Worm (Caenorhabditis elegans) whole organism, L4/young adult: ENCODE measurements around the gene Y50E8A.12.

Experiments used
- W03F9.2 ChIP-seq: fragments of 150-350 bp; optimal IDR thresholded peaks from 2 replicates; lab custom pipeline; 2014; ENCODE audit warnings: missing biosample characterization, missing genetic modification characterization
- dao-5 ChIP-seq: sonication (generic microtip); optimal IDR thresholded peaks from 2 replicates; lab custom pipeline; 2016; ENCODE audit warnings: missing genotype, missing genetic modification characterization, moderate library complexity, missing compliant biosample characterization
- him-1 ChIP-seq: sonication (generic microtip); optimal IDR thresholded peaks from 2 replicates; lab custom pipeline; 2016; ENCODE audit warnings: missing genotype, missing genetic modification reagents, missing genetic modification characterization, missing compliant biosample characterization

The Y50E8A.12 gene

DNA sequence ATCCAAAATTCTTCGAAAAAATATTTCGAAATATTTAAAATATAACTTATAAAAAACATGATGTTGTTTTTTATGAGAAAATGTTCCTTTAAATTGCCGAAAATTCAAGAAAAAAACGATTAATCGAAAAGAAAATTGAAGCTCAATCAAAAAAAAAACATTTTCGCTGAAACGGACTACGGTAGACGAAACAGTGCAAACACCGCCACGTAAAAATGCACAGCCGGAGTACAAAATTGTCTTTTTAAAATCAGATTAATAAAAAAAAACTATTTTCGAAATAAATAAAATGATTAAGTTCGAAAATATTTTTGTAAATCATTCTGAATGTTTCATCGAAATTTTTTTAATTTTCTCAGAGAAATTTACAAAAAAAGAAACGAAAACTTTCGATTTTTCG, 29.6 kb upstream of the Y50E8A.12 start:
- TF ChIP-seq dao-5 (tag; lab: Kevin White, UChicago) (no peak), W03F9.2 (tag; lab: Kevin White, UChicago) (no peak), him-1 (tag; lab: Kevin White, UChicago) (no peak)

- TF ChIP-seq him-1 (tag; lab: Kevin White, UChicago): no peak
- TF ChIP-seq W03F9.2 (tag; lab: Kevin White, UChicago): no peak
- no peak for TF ChIP-seq dao-5 (tag; lab: Kevin White, UChicago)
These were observed 22.3 kb upstream of the Y50E8A.12 start for ce11 chrV:14806204-14806737.

ce11 chrV:14800402-14800801, 16.4 kb upstream of the Y50E8A.12 start:
- TF ChIP-seq him-1 (tag; lab: Kevin White, UChicago): no peak
- TF ChIP-seq dao-5 (tag; lab: Kevin White, UChicago): no peak
- TF ChIP-seq W03F9.2 (tag; lab: Kevin White, UChicago): no peak

ce11 chrV:14797886-14798285, 13.9 kb upstream of the Y50E8A.12 start:
- no peak for TF ChIP-seq him-1 (tag; lab: Kevin White, UChicago)
- TF ChIP-seq W03F9.2 (tag; lab: Kevin White, UChicago): no peak
- TF ChIP-seq dao-5 (tag; lab: Kevin White, UChicago): no peak

DNA sequence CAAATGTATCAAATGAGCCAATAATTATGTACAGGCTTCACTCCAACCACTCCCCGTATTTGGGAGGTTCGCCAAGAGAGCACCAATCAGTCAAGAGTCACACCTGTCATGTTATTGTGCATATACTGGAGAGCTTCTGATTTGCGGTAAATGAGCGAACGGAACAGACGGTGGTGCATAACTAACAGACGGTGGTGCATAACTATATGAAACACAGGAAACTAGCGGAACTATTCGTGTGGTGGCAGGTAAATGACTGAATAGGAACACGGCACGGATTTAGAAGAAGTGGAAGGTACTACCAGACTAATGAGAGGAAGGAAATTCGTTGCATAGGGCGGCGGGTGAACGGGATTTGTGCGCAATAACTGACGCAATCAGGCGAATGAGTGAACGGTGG, 9.0 kb upstream of the Y50E8A.12 start:
- TF ChIP-seq him-1 (tag; lab: Kevin White, UChicago) (no peak), dao-5 (tag; lab: Kevin White, UChicago) (no peak), W03F9.2 (tag; lab: Kevin White, UChicago) (no peak)

DNA sequence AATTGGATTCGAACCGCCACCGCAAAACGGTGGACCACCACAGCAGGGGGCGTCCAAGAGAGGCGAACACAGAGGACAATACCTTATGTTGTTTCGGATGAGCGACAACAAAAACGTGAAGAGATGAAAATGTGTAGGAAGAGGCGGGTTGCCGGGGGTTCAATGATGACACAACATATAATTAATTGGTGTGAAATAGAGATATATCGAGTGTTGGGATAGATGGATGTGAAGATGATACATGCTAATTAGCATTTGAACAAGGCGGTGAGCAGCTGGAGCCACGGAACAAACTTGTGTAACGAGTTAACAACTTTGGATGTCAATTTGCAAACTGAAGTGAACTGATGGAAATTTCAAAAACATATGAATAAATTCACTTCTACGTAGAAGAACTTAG, 8.3 kb upstream of the Y50E8A.12 start:
- TF ChIP-seq him-1 (tag; lab: Kevin White, UChicago): no peak
- no peak for TF ChIP-seq dao-5 (tag; lab: Kevin White, UChicago)
- TF ChIP-seq W03F9.2 (tag; lab: Kevin White, UChicago): no peak

ce11 chrV:14791703-14792102, 7.7 kb upstream of the Y50E8A.12 start:
- no peak for TF ChIP-seq him-1 (tag; lab: Kevin White, UChicago)
- TF ChIP-seq dao-5 (tag; lab: Kevin White, UChicago): no peak
- TF ChIP-seq W03F9.2 (tag; lab: Kevin White, UChicago): no peak

- no peak for TF ChIP-seq W03F9.2 (tag; lab: Kevin White, UChicago)
- no peak for TF ChIP-seq him-1 (tag; lab: Kevin White, UChicago)
- no peak for TF ChIP-seq dao-5 (tag; lab: Kevin White, UChicago)
These were observed 6.8 kb upstream of the Y50E8A.12 start for ce11 chrV:14790792-14791191.

- TF ChIP-seq W03F9.2 (tag; lab: Kevin White, UChicago) (no peak), dao-5 (tag; lab: Kevin White, UChicago) (no peak), him-1 (tag; lab: Kevin White, UChicago) (no peak)
These were observed 4.5 kb upstream of the Y50E8A.12 start for ce11 chrV:14788462-14788861.

DNA sequence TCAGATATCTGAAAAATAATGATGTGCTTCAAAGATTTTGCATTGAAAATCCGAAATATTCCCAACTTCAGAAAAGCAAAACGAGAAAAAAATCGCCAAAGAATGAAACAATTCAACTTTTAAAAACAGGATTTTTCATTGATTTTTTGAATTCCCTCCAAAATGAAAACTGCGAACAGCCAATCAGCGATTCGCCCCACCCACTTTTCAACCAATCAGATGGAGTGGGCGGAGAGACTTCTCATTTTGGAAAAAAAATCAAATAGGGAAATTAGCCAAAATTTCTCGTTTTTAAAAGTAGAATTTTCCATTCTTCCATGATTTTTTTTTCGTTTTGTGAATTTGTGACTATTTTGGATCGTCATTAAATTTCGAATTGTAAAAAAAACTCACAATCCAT, 777 bp upstream of the Y50E8A.12 start:
- TF ChIP-seq him-1 (tag; lab: Kevin White, UChicago): no peak
- TF ChIP-seq W03F9.2 (tag; lab: Kevin White, UChicago): no peak
- TF ChIP-seq dao-5 (tag; lab: Kevin White, UChicago): no peak

- TF ChIP-seq W03F9.2 (tag; lab: Kevin White, UChicago) (no peak), him-1 (tag; lab: Kevin White, UChicago) (no peak), dao-5 (tag; lab: Kevin White, UChicago) (no peak)
These were observed 2.9 kb downstream of the Y50E8A.12 start, which contains the start of gene Y50E8A.11 for ce11 chrV:14781130-14781529. Gene Y50E8A.11, plus strand, starts transcription at chrV:14781430.

ce11 chrV:14779644-14780043, 4.4 kb downstream of the Y50E8A.12 start, which contains the start of the genes scrm-7 and Y50E8A.10:
Gene scrm-7, minus strand, starts transcription at chrV:14779744.
Gene Y50E8A.10, plus strand, starts transcription at chrV:14779996.
- no peak for TF ChIP-seq dao-5 (tag; lab: Kevin White, UChicago)
- TF ChIP-seq him-1 (tag; lab: Kevin White, UChicago): no peak
- TF ChIP-seq W03F9.2 (tag; lab: Kevin White, UChicago): no peak

DNA sequence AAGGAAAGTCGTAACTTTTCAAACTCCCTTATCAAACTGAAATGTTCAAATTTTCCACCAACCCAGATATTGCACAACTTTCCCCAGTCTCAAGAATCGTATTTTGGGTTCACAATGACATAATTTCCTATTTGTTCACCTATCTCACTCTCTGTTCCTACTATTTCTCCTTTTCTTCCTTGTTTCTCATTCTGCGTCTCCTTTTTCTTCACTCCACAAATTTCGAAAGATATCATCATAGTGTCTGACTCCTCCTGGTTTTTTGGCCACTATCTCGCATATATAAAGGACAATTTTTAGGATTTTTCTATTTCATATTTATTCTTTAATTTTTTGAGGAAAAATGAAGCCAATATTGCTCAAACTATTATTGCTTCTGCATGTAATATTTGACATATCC, 11.0 kb downstream of the Y50E8A.12 start, which contains the start of gene haf-7:
Gene haf-7 (plus strand): TSS at position 211 of the 400 bp plus-strand sequence.
- TF ChIP-seq W03F9.2 (tag; lab: Kevin White, UChicago) (no peak), dao-5 (tag; lab: Kevin White, UChicago) (no peak), him-1 (tag; lab: Kevin White, UChicago) (no peak)

DNA sequence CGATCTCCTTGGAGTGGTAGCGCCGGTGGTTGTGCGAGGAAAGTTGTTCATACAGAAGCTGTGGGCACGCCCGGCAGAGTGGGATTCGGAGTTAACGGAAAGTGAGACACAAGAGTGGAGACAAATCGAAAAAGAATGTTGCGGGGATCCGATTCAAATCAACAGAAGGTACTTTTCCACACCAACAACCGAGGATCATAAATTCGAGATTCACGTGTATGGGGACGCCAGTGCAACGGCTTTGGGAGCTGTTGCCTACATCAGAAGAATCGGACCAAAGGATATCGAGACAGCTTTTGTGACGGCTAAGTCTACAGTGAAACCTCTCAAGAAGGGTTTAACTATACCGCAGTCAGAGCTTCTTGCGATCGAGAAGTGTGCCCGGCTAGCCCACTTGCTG, 20.4 kb downstream of the Y50E8A.12 start:
- TF ChIP-seq dao-5 (tag; lab: Kevin White, UChicago) (no peak), W03F9.2 (tag; lab: Kevin White, UChicago) (no peak), him-1 (tag; lab: Kevin White, UChicago) (no peak)
